Fruit fly (Drosophila melanogaster): ENCODE data around the gene CG33061.

Gene CG33061

dm6 chr3L:16328207-16328891, 1.2 kb upstream of the CG33061 start, which contains the start of gene CG13058 (continued):
- TF ChIP-seq CG12659 (GFP tag; optimal IDR thresholded peaks at IDR 0.05) (peak; percentile 70), MESR4 (GFP tag; optimal IDR thresholded peaks at IDR 0.05) (no peak), Neu2 (GFP tag; optimal IDR thresholded peaks at IDR 0.05; ENCODE audit: borderline replicate concordance) (no peak), CG12744 (GFP tag; optimal IDR thresholded peaks at IDR 0.05) (no peak), NC2β (GFP tag; optimal IDR thresholded peaks at IDR 0.05) (no peak), kah (GFP tag; optimal IDR thresholded peaks at IDR 0.05) (peak; percentile 19), CG8944 (GFP tag; optimal IDR thresholded peaks at IDR 0.05) (peak; percentile 36), nerfin-1 (tag; optimal IDR thresholded peaks at IDR 0.05) (no peak), CG17328 (GFP tag; IDR thresholded peaks at IDR 0.05) (peak; percentile 71; the same call in 1 of the 2 replicates), Rfx (GFP tag; IDR thresholded peaks at IDR 0.05) (0 out of 2 replicates have a peak, but pooled peaks have one; percentile 31), jigr1 (GFP tag; IDR thresholded peaks at IDR 0.05) (no peak), sc (optimal IDR thresholded peaks at IDR 0.05) (no peak), sc (GFP tag; optimal IDR thresholded peaks at IDR 0.05) (no peak), HmgZ (tag; optimal IDR thresholded peaks at IDR 0.05) (peak; percentile 65), zfh1 (GFP tag; IDR thresholded peaks at IDR 0.05) (no peak), disco-r (GFP tag; optimal IDR thresholded peaks at IDR 0.05) (peak; percentile 13), CG10321 (GFP tag; IDR thresholded peaks at IDR 0.05) (no peak), pb (GFP tag; optimal IDR thresholded peaks at IDR 0.05) (no peak), Bteb2 (GFP tag; optimal IDR thresholded peaks at IDR 0.05) (peak; percentile 42), Nf-YB (GFP tag; optimal IDR thresholded peaks at IDR 0.05) (no peak), bsh (GFP tag; optimal IDR thresholded peaks at IDR 0.05) (peak in 1 of 2 experiments; percentile 3), CG3065 (GFP tag; optimal IDR thresholded peaks at IDR 0.05) (no peak), mirr (GFP tag; optimal IDR thresholded peaks at IDR 0.05) (no peak), CG30403 (GFP tag; optimal IDR thresholded peaks at IDR 0.05) (peak; percentile 61), tap (tag; optimal IDR thresholded peaks at IDR 0.05) (peak; percentile 59), scrt (GFP tag; optimal IDR thresholded peaks at IDR 0.05) (peak; percentile 37), gcm (GFP tag; optimal IDR thresholded peaks at IDR 0.05) (no peak), fu2 (GFP tag; optimal IDR thresholded peaks at IDR 0.05) (peak; percentile 47), CG10565 (GFP tag; optimal IDR thresholded peaks at IDR 0.05) (no peak), CG10543 (GFP tag; optimal IDR thresholded peaks at IDR 0.05) (peak; percentile 31), HLH3B (GFP tag; IDR thresholded peaks at IDR 0.05) (peak; percentile 78), nerfin-2 (GFP tag; IDR thresholded peaks at IDR 0.05; ENCODE audit: partially characterized antibody) (no peak), Ets97D (GFP tag; optimal IDR thresholded peaks at IDR 0.05) (no peak), ase (GFP tag; IDR thresholded peaks at IDR 0.05) (no peak), lilli (GFP tag; optimal IDR thresholded peaks at IDR 0.05) (peak; percentile 68), NFAT (GFP tag; IDR thresholded peaks at IDR 0.05) (no peak), CG12104 (GFP tag; optimal IDR thresholded peaks at IDR 0.05) (no peak), CG2129 (GFP tag; IDR thresholded peaks at IDR 0.05; ENCODE audit: partially characterized antibody) (no peak), NC2α (GFP tag; optimal IDR thresholded peaks at IDR 0.05) (no peak), salm (tag; optimal IDR thresholded peaks at IDR 0.05) (no peak), CG6272 (GFP tag; IDR thresholded peaks at IDR 0.05) (no peak), zf30C (GFP tag; optimal IDR thresholded peaks at IDR 0.05) (no peak), CG8281 (tag; optimal IDR thresholded peaks at IDR 0.05) (peak; percentile 79), Antp (GFP tag; optimal IDR thresholded peaks at IDR 0.05) (no peak), Hr78 (GFP tag; optimal IDR thresholded peaks at IDR 0.05) (no peak), E2f2 (GFP tag; IDR thresholded peaks at IDR 0.05) (peak; percentile 56), otp (GFP tag; IDR thresholded peaks at IDR 0.05) (peak; percentile 71), CG16863 (GFP tag; optimal IDR thresholded peaks at IDR 0.05) (peak; percentile 70), tx (GFP tag; optimal IDR thresholded peaks at IDR 0.05) (peak; percentile 72), dati (GFP tag; IDR thresholded peaks at IDR 0.05) (no peak)
